Fruit fly (Drosophila melanogaster) whole organism, embryonic: ENCODE data around the gene Eig71Ea.

Experiments used
- ATbp ChIP-seq: fragments of 200-800 bp; sonication (Bioruptor generic); optimal IDR thresholded peaks from 2 replicates; lab custom pipeline; 2017; ENCODE audit warnings: missing biosample characterization, mild to moderate bottlenecking, missing genetic modification characterization, missing genetic modification reagents
- Abd-B ChIP-seq: fragments of 200-800 bp; sonication (Bioruptor generic); optimal IDR thresholded peaks from 2 replicates; lab custom pipeline; 2018; ENCODE audit warnings: missing biosample characterization, mild to moderate bottlenecking, missing genetic modification characterization, moderate library complexity
- Ada2b ChIP-seq: fragments of 200-800 bp; sonication (Bioruptor generic); IDR thresholded peaks from 2 replicates; pipeline ENCODE4 v1.3.6; 2022; ENCODE audit warnings: missing biosample characterization, missing genetic modification characterization
- B-H2 ChIP-seq: fragments of 200-800 bp; sonication (Bioruptor generic); optimal IDR thresholded peaks from 2 replicates; lab custom pipeline; 2018; ENCODE audit warnings: missing biosample characterization, mild to moderate bottlenecking, missing genetic modification characterization
- Blimp-1 ChIP-seq: fragments of 200-800 bp; sonication (Bioruptor generic); optimal IDR thresholded peaks from 3 replicates; lab custom pipeline; 2018; ENCODE audit warnings: missing biosample characterization, missing genetic modification characterization, mild to moderate bottlenecking, moderate library complexity, missing genetic modification reagents
- BtbVII ChIP-seq: fragments of 200-800 bp; sonication (Bioruptor generic); optimal IDR thresholded peaks from 3 replicates; lab custom pipeline; 2017; ENCODE audit warnings: missing biosample characterization, mild to moderate bottlenecking, missing genetic modification characterization
- CG10543 ChIP-seq: fragments of 200-800 bp; sonication (Bioruptor generic); optimal IDR thresholded peaks from 3 replicates; lab custom pipeline; 2017; ENCODE audit warnings: missing biosample characterization, mild to moderate bottlenecking, missing genetic modification characterization, moderate library complexity
- CG12071 ChIP-seq: fragments of 200-800 bp; sonication (Bioruptor generic); optimal IDR thresholded peaks from 3 replicates; lab custom pipeline; 2018; ENCODE audit warnings: missing biosample characterization, mild to moderate bottlenecking, missing genetic modification characterization
- CG12659 ChIP-seq: fragments of 200-800 bp; sonication (Bioruptor generic); optimal IDR thresholded peaks from 3 replicates; lab custom pipeline; 2017; ENCODE audit warnings: mild to moderate bottlenecking, missing biosample characterization, missing genetic modification reagents, missing genetic modification characterization
- CG13296 ChIP-seq: fragments of 200-800 bp; sonication (Bioruptor generic); optimal IDR thresholded peaks from 3 replicates; lab custom pipeline; 2018; ENCODE audit warnings: missing biosample characterization, mild to moderate bottlenecking, missing genetic modification characterization
- CG13775 ChIP-seq: fragments of 200-800 bp; sonication (Bioruptor generic); optimal IDR thresholded peaks from 3 replicates; lab custom pipeline; 2017; ENCODE audit warnings: missing biosample characterization, mild to moderate bottlenecking, missing genetic modification characterization
- CG15269 ChIP-seq: fragments of 200-800 bp; sonication (Bioruptor generic); optimal IDR thresholded peaks from 2 replicates; lab custom pipeline; 2018; ENCODE audit warnings: missing biosample characterization, mild to moderate bottlenecking, missing genetic modification characterization, moderate library complexity
- CG15514 ChIP-seq: fragments of 200-800 bp; sonication (Bioruptor generic); optimal IDR thresholded peaks from 3 replicates; lab custom pipeline; 2017; ENCODE audit warnings: missing biosample characterization, missing genetic modification characterization, mild to moderate bottlenecking, moderate library complexity, missing genetic modification reagents
- CG17612 ChIP-seq: fragments of 200-800 bp; sonication (Bioruptor generic); IDR thresholded peaks from 2 replicates; pipeline ENCODE4 v1.3.6; 2022; ENCODE audit warnings: missing biosample characterization, missing genetic modification characterization
- CG17912 ChIP-seq: fragments of 200-800 bp; sonication (Bioruptor generic); optimal IDR thresholded peaks from 2 replicates; lab custom pipeline; 2018; ENCODE audit warnings: missing biosample characterization, mild to moderate bottlenecking, missing genetic modification characterization
- CG2678 ChIP-seq: fragments of 200-800 bp; sonication (Bioruptor generic); optimal IDR thresholded peaks from 3 replicates; lab custom pipeline; 2019; ENCODE audit warnings: missing biosample characterization, mild to moderate bottlenecking, missing genetic modification characterization, moderate library complexity
- CG34376 ChIP-seq: fragments of 200-800 bp; sonication (Bioruptor generic); optimal IDR thresholded peaks from 2 replicates; lab custom pipeline; 2018; ENCODE audit warnings: missing biosample characterization, mild to moderate bottlenecking, missing genetic modification characterization
- CG5180 ChIP-seq: fragments of 200-800 bp; sonication (Bioruptor generic); optimal IDR thresholded peaks from 3 replicates; lab custom pipeline; 2017; ENCODE audit warnings: missing biosample characterization, missing genetic modification characterization, mild to moderate bottlenecking, moderate library complexity, missing genetic modification reagents
- CG6854 ChIP-seq: fragments of 200-800 bp; sonication (Bioruptor generic); optimal IDR thresholded peaks from 3 replicates; lab custom pipeline; 2017; ENCODE audit warnings: missing biosample characterization, mild to moderate bottlenecking, missing genetic modification characterization
- CG7987 ChIP-seq: fragments of 200-800 bp; sonication (Bioruptor generic); optimal IDR thresholded peaks from 2 replicates; lab custom pipeline; 2018; ENCODE audit warnings: missing biosample characterization, mild to moderate bottlenecking, missing genetic modification characterization, moderate library complexity
- CG9437 ChIP-seq: fragments of 200-800 bp; sonication (Bioruptor generic); optimal IDR thresholded peaks from 2 replicates; lab custom pipeline; 2018; ENCODE audit warnings: missing biosample characterization, mild to moderate bottlenecking, missing genetic modification characterization
- CrebB ChIP-seq: fragments of 200-800 bp; sonication (Bioruptor generic); optimal IDR thresholded peaks from 3 replicates; lab custom pipeline; 2018; ENCODE audit warnings: missing biosample characterization, mild to moderate bottlenecking, missing genetic modification characterization
- D19A ChIP-seq: fragments of 200-800 bp; optimal IDR thresholded peaks from 3 replicates; lab custom pipeline; 2019; ENCODE audit warnings: missing biosample characterization, mild to moderate bottlenecking, missing genetic modification characterization, moderate library complexity
- Doc2 ChIP-seq: fragments of 200-800 bp; sonication (Bioruptor generic); IDR thresholded peaks from 2 replicates; pipeline ENCODE4 v1.3.6; 2022; ENCODE audit warnings: missing biosample characterization, missing genetic modification characterization
- Dref ChIP-seq: fragments of 200-800 bp; sonication (Bioruptor generic); IDR thresholded peaks from 2 replicates; pipeline ENCODE4 v1.3.6; 2022; ENCODE audit warnings: missing biosample characterization, missing genetic modification characterization
- Fer1 ChIP-seq: fragments of 200-800 bp; sonication (Bioruptor generic); optimal IDR thresholded peaks from 2 replicates; lab custom pipeline; 2017; ENCODE audit warnings: missing biosample characterization, mild to moderate bottlenecking, missing genetic modification characterization
- Hmr ChIP-seq: fragments of 200-800 bp; sonication (Bioruptor generic); optimal IDR thresholded peaks from 3 replicates; lab custom pipeline; 2017; ENCODE audit warnings: mild to moderate bottlenecking, missing biosample characterization, missing genetic modification reagents, missing genetic modification characterization
- Lpt ChIP-seq: fragments of >200 bp; optimal IDR thresholded peaks from 2 replicates; lab custom pipeline; 2018; ENCODE audit warnings: missing biosample characterization, missing genetic modification characterization
- Med ChIP-seq: fragments of 200-800 bp; sonication (Bioruptor generic); peaks from one replicate; lab custom pipeline; 2016; ENCODE audit warnings: missing biosample characterization, missing genetic modification characterization, mild to moderate bottlenecking, inconsistent platforms, moderate library complexity
- Nf-YA ChIP-seq: fragments of 200-800 bp; sonication (Bioruptor generic); IDR thresholded peaks from 2 replicates; pipeline ENCODE4 v1.3.6; 2022; ENCODE audit warnings: missing biosample characterization, missing genetic modification characterization
- NfI ChIP-seq: fragments of 200-800 bp; sonication (Bioruptor generic); optimal IDR thresholded peaks from 3 replicates; lab custom pipeline; 2018; ENCODE audit warnings: missing biosample characterization, mild to moderate bottlenecking, missing genetic modification characterization, moderate library complexity
- Oaz ChIP-seq: fragments of 200-800 bp; sonication (Bioruptor generic); IDR thresholded peaks from 2 replicates; pipeline ENCODE4 v1.3.6; 2022; ENCODE audit warnings: missing biosample characterization, missing genetic modification characterization
- Sry-β ChIP-seq: fragments of 200-800 bp; sonication (Bioruptor generic); optimal IDR thresholded peaks from 2 replicates; lab custom pipeline; 2018; ENCODE audit warnings: missing biosample characterization, mild to moderate bottlenecking, missing genetic modification characterization, moderate library complexity
- caup ChIP-seq: fragments of 200-800 bp; sonication (Bioruptor generic); optimal IDR thresholded peaks from 3 replicates; lab custom pipeline; 2017; ENCODE audit warnings: missing biosample characterization, mild to moderate bottlenecking, missing genetic modification characterization, moderate library complexity; ENCODE audit not compliant: severe bottlenecking
- dati ChIP-seq: fragments of 200-800 bp; sonication (Bioruptor generic); IDR thresholded peaks from 2 replicates; pipeline ENCODE4 v1.3.6; 2022; ENCODE audit warnings: missing biosample characterization, missing genetic modification characterization
- dm ChIP-seq: fragments of 200-800 bp; sonication (Bioruptor generic); optimal IDR thresholded peaks from 3 replicates; lab custom pipeline; 2016; ENCODE audit warnings: missing biosample characterization, missing genetic modification characterization
- lab ChIP-seq: fragments of 200-800 bp; sonication (Bioruptor generic); optimal IDR thresholded peaks from 3 replicates; lab custom pipeline; 2017; ENCODE audit warnings: missing biosample characterization, missing genetic modification characterization, mild to moderate bottlenecking, moderate library complexity, missing genetic modification reagents
- mirr ChIP-seq: fragments of 200-800 bp; sonication (Bioruptor generic); optimal IDR thresholded peaks from 3 replicates; lab custom pipeline; 2018; ENCODE audit warnings: missing biosample characterization, mild to moderate bottlenecking, missing genetic modification characterization
- otp ChIP-seq: fragments of 200-800 bp; sonication (Bioruptor generic); IDR thresholded peaks from 3 replicates; pipeline ENCODE4, ENCODE4 v1.3.6; 2022; ENCODE audit warnings: missing biosample characterization, missing genetic modification characterization
- pho ChIP-seq: fragments of 200-800 bp; sonication (Bioruptor generic); optimal IDR thresholded peaks from 2 replicates; lab custom pipeline; 2016; ENCODE audit warnings: missing biosample characterization, missing genetic modification characterization
- pnt ChIP-seq: fragments of 200-800 bp; sonication (Bioruptor generic); optimal IDR thresholded peaks from 3 replicates; lab custom pipeline; 2016; ENCODE audit warnings: missing biosample characterization, missing genetic modification characterization
- sc ChIP-seq, 3 experiments: fragments of >200 bp in 2 of 3; fragments of 200-800 bp in 1 of 3; sonication (Bioruptor generic) in 1 of 3; optimal IDR thresholded peaks; 2 replicates in 2 of 3; 3 replicates in 1 of 3; lab custom pipeline; 2017; ENCODE audit warnings: mild to moderate bottlenecking in 1 of 3, missing biosample characterization in 1 of 3, missing genetic modification characterization in 1 of 3, missing genetic modification reagents in 1 of 3
- sens ChIP-seq: fragments of 200-800 bp; sonication (Bioruptor generic); peaks from one replicate; lab custom pipeline; 2016; ENCODE audit warnings: missing biosample characterization, missing genetic modification characterization
- unpg ChIP-seq: fragments of 200-800 bp; sonication (Bioruptor generic); optimal IDR thresholded peaks from 3 replicates; lab custom pipeline; 2018; ENCODE audit warnings: missing biosample characterization, mild to moderate bottlenecking, missing genetic modification characterization, moderate library complexity
- wek ChIP-seq: fragments of 200-800 bp; sonication (Bioruptor generic); optimal IDR thresholded peaks from 3 replicates; lab custom pipeline; 2018; ENCODE audit warnings: missing biosample characterization, mild to moderate bottlenecking, missing genetic modification characterization, moderate library complexity

Eig71Ea gene

DNA sequence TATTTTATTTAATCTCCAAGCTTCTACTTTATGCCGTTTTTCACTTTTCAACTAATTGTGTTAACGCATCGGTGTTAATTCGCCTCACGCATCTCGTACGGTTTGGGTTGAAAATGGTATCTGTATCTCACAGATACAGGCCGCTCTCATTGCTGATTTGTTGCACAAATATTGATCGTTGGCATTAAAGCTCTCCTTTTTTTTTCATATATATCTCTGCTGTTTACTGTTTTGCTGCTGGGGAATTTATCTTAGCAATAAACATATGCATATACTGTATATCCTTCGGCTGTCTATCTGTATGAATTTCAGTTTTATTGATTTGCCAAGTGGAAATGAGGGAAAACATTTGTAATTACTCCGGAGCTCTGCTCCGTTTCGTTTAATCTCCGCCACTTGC lies 16.8 kb downstream of the Eig71Ea start:
- TF ChIP-seq CG34376 (GFP tag; lab: Kevin White, UChicago), result peak; percentile 6
- TF ChIP-seq CG2678 (tag; lab: Kevin White, UChicago), result peak; percentile 52
- TF ChIP-seq CG5180 (GFP tag; lab: Kevin White, UChicago), result peak; percentile 10
- no peak for TF ChIP-seq CG9437 (GFP tag; lab: Kevin White, UChicago)
- TF ChIP-seq Abd-B (GFP tag; lab: Kevin White, UChicago), result no peak
- TF ChIP-seq Dref (GFP tag; lab: Robert Waterston, UW), result no peak
- TF ChIP-seq CG6854 (GFP tag; lab: Kevin White, UChicago), result peak; percentile 2
- peak; percentile 8 for TF ChIP-seq mirr (GFP tag; lab: Kevin White, UChicago)
- peak; percentile 21 for TF ChIP-seq BtbVII (GFP tag; lab: Kevin White, UChicago)
- no peak for TF ChIP-seq CG15269 (tag; lab: Kevin White, UChicago)
- TF ChIP-seq D19A (tag; lab: Kevin White, UChicago), result no peak
- no peak for TF ChIP-seq pho
- TF ChIP-seq lab, result peak; percentile 30
- TF ChIP-seq Hmr (GFP tag; lab: Kevin White, UChicago), result peak; percentile 20
- no peak for TF ChIP-seq CG13775 (GFP tag; lab: Kevin White, UChicago)
- TF ChIP-seq CG7987 (GFP tag; lab: Kevin White, UChicago), result peak; percentile 25
- peak; percentile 0 for TF ChIP-seq CG12071
- peak; percentile 24 for TF ChIP-seq wek
- no peak for TF ChIP-seq dati (GFP tag; lab: Robert Waterston, UW)
- no peak for TF ChIP-seq Nf-YA (GFP tag; lab: Robert Waterston, UW)
- peak; percentile 18 for TF ChIP-seq CrebB (tag; lab: Kevin White, UChicago)
- peak; percentile 8 for TF ChIP-seq B-H2 (GFP tag; lab: Kevin White, UChicago)
- TF ChIP-seq CG10543, result peak; percentile 57
- TF ChIP-seq Oaz (GFP tag; lab: Robert Waterston, UW), result no peak
- peak; percentile 48 for TF ChIP-seq caup (GFP tag; lab: Kevin White, UChicago)
- TF ChIP-seq sc (optimal IDR thresholded peaks at IDR 0.05; lab: Kevin White, UChicago), result no peak
- no peak for TF ChIP-seq sc (GFP tag; optimal IDR thresholded peaks at IDR 0.05; lab: Kevin White, UChicago)
- TF ChIP-seq pnt (GFP tag; lab: Kevin White, UChicago), result no peak
- no peak for TF ChIP-seq Lpt (GFP tag; lab: Kevin White, UChicago)
- TF ChIP-seq dm (GFP tag; lab: Kevin White, UChicago), result no peak
- peak; percentile 12 for TF ChIP-seq ATbp
- TF ChIP-seq Doc2, result no peak
- TF ChIP-seq Sry-β (GFP tag; lab: Kevin White, UChicago), result no peak
- TF ChIP-seq otp, result 0 out of 3 replicates have a peak, but pooled peaks have one; percentile 13
- TF ChIP-seq CG15514 (GFP tag; lab: Kevin White, UChicago), result peak; percentile 4
- peak; percentile 54 for TF ChIP-seq CG13296 (GFP tag; lab: Kevin White, UChicago)
- peak; percentile 6 for TF ChIP-seq Fer1
- no peak for TF ChIP-seq CG17612 (GFP tag; lab: Robert Waterston, UW)
- peak; percentile 71 for TF ChIP-seq Med
- peak; percentile 65 for TF ChIP-seq sens (GFP tag; lab: Kevin White, UChicago)
- TF ChIP-seq Ada2b (GFP tag; lab: Robert Waterston, UW), result no peak
- no peak for TF ChIP-seq Blimp-1 (GFP tag; lab: Kevin White, UChicago)
- no peak for TF ChIP-seq unpg
- no peak for TF ChIP-seq NfI (GFP tag; lab: Kevin White, UChicago)
- TF ChIP-seq CG12659 (GFP tag; lab: Kevin White, UChicago), result peak; percentile 6
- TF ChIP-seq CG17912, result no peak
